Fruit fly (Drosophila melanogaster) whole organism, wandering third instar larva: ENCODE measurements around the gene Ogg1.

ENCODE experiments used
- Abd-B ChIP-seq: fragments of >200 bp; optimal IDR thresholded peaks from 2 replicates; lab custom pipeline; 2017; ENCODE audit warnings: missing biosample characterization, missing genetic modification characterization
- CG32264 ChIP-seq: fragments of 200-800 bp; sonication (Bioruptor generic); optimal IDR thresholded peaks from 2 replicates; lab custom pipeline; 2016; ENCODE audit warnings: missing biosample characterization, missing genetic modification characterization
- CG9705 ChIP-seq: fragments of 200-800 bp; sonication (Bioruptor generic); optimal IDR thresholded peaks from 2 replicates; lab custom pipeline; 2018; ENCODE audit warnings: missing biosample characterization, mild to moderate bottlenecking, missing genetic modification characterization
- CrebA ChIP-seq: fragments of 200-800 bp; sonication (Bioruptor generic); optimal IDR thresholded peaks from 2 replicates; lab custom pipeline; 2016; ENCODE audit warnings: missing biosample characterization, mild to moderate bottlenecking, missing genetic modification characterization, borderline replicate concordance
- Dfd ChIP-seq: fragments of >200 bp; optimal IDR thresholded peaks from 2 replicates; lab custom pipeline; 2017; ENCODE audit warnings: missing biosample characterization, missing genetic modification characterization
- Dif ChIP-seq: fragments of 200-275, 200-300 bp; sonication (Bioruptor generic); optimal IDR thresholded peaks from 2 replicates; lab custom pipeline; 2018; ENCODE audit warnings: missing biosample characterization, missing genetic modification characterization; ENCODE audit not compliant: partially characterized antibody
- GATAd ChIP-seq: sonication (Bioruptor generic); optimal IDR thresholded peaks from 2 replicates; lab custom pipeline; 2016; ENCODE audit warnings: missing biosample characterization, missing genetic modification characterization
- HLH106 ChIP-seq: fragments of 200-800 bp; optimal IDR thresholded peaks from 3 replicates; lab custom pipeline; 2019; ENCODE audit warnings: missing biosample characterization, mild to moderate bottlenecking, missing genetic modification characterization, moderate library complexity
- Hr78 ChIP-seq: fragments of >200 bp; optimal IDR thresholded peaks from 2 replicates; lab custom pipeline; 2017; ENCODE audit warnings: missing biosample characterization, missing genetic modification characterization
- Hr83 ChIP-seq: fragments of 200-300 bp; sonication (Bioruptor generic); optimal IDR thresholded peaks from 2 replicates; lab custom pipeline; 2016; ENCODE audit warnings: missing biosample characterization, mild to moderate bottlenecking, missing genetic modification characterization, moderate library complexity; ENCODE audit not compliant: poor library complexity, severe bottlenecking
- Jra ChIP-seq: sonication (Bioruptor generic); optimal IDR thresholded peaks from 2 replicates; lab custom pipeline; 2016; ENCODE audit warnings: missing biosample characterization, missing genetic modification characterization
- Mio ChIP-seq: sonication (Bioruptor generic); optimal IDR thresholded peaks from 2 replicates; lab custom pipeline; 2016; ENCODE audit warnings: missing biosample characterization, missing genetic modification characterization
- Myc ChIP-seq: fragments of >200 bp; optimal IDR thresholded peaks from 2 replicates; lab custom pipeline; 2017
- N ChIP-seq: fragments of >200 bp; optimal IDR thresholded peaks from 2 replicates; lab custom pipeline; 2018; ENCODE audit warnings: missing biosample characterization, missing external identifiers, missing genetic modification characterization
- OdsH ChIP-seq: fragments of 200-800 bp; sonication (Bioruptor generic); optimal IDR thresholded peaks from 2 replicates; lab custom pipeline; 2016; ENCODE audit warnings: missing biosample characterization, mild to moderate bottlenecking, missing genetic modification characterization
- Rel ChIP-seq, 2 experiments: fragments of 200-800 bp; sonication (Bioruptor generic) in 1 of 2; optimal IDR thresholded peaks; 2 replicates in 1 of 2; 3 replicates in 1 of 2; lab custom pipeline; 2016 to 2019; ENCODE audit warnings: mild to moderate bottlenecking in 2 of 2, missing biosample characterization in 2 of 2, missing genetic modification characterization in 2 of 2, moderate library complexity in 1 of 2
- Sp1 ChIP-seq: fragments of 200-800 bp; sonication (Bioruptor generic); optimal IDR thresholded peaks from 3 replicates; lab custom pipeline; 2019; ENCODE audit warnings: missing biosample characterization, mild to moderate bottlenecking, missing genetic modification characterization, moderate library complexity
- Vsx2 ChIP-seq: fragments of 200-300, 225-300 bp; sonication (Bioruptor generic); optimal IDR thresholded peaks from 2 replicates; lab custom pipeline; 2018; ENCODE audit warnings: missing biosample characterization, missing genetic modification characterization; ENCODE audit not compliant: partially characterized antibody
- br ChIP-seq: fragments of 200-800 bp; sonication (Bioruptor generic); optimal IDR thresholded peaks from 2 replicates; lab custom pipeline; 2016; ENCODE audit warnings: missing biosample characterization, missing genetic modification characterization
- brk ChIP-seq: fragments of 200-800 bp; sonication (Bioruptor generic); optimal IDR thresholded peaks from 2 replicates; lab custom pipeline; 2016; ENCODE audit warnings: missing biosample characterization, mild to moderate bottlenecking, missing genetic modification characterization
- dsf ChIP-seq: sonication (Bioruptor generic); optimal IDR thresholded peaks from 2 replicates; lab custom pipeline; 2016; ENCODE audit warnings: missing biosample characterization, missing genetic modification characterization, borderline replicate concordance
- ey ChIP-seq: fragments of 200-800 bp; sonication (Bioruptor generic); optimal IDR thresholded peaks from 2 replicates; lab custom pipeline; 2016; ENCODE audit warnings: missing biosample characterization, missing genetic modification characterization
- fru ChIP-seq: fragments of 200-800 bp; sonication (Bioruptor generic); optimal IDR thresholded peaks from 3 replicates; lab custom pipeline; 2016; ENCODE audit warnings: missing biosample characterization, mild to moderate bottlenecking, missing genetic modification characterization
- h ChIP-seq: fragments of 200-800 bp; sonication (Bioruptor generic); optimal IDR thresholded peaks from 3 replicates; lab custom pipeline; 2016; ENCODE audit warnings: missing biosample characterization, mild to moderate bottlenecking, missing genetic modification characterization
- jim ChIP-seq: fragments of 175-275, 200-325 bp; sonication (Bioruptor generic); optimal IDR thresholded peaks from 2 replicates; lab custom pipeline; 2016; ENCODE audit warnings: missing biosample characterization, mild to moderate bottlenecking, missing genetic modification characterization
- pan ChIP-seq: fragments of >200 bp; optimal IDR thresholded peaks from 2 replicates; lab custom pipeline; 2017
- psq ChIP-seq: fragments of 200-800 bp; sonication (Bioruptor generic); optimal IDR thresholded peaks from 3 replicates; lab custom pipeline; 2017; ENCODE audit warnings: missing biosample characterization, mild to moderate bottlenecking, missing genetic modification characterization, moderate library complexity
- sage ChIP-seq: fragments of 200-800 bp; sonication (Bioruptor generic); optimal IDR thresholded peaks from 2 replicates; lab custom pipeline; 2016; ENCODE audit warnings: missing biosample characterization, mild to moderate bottlenecking, missing genetic modification characterization
- sv ChIP-seq: fragments of 200-800 bp; sonication (Bioruptor generic); optimal IDR thresholded peaks from 3 replicates; lab custom pipeline; 2016; ENCODE audit warnings: missing biosample characterization, missing genetic modification characterization
- tai ChIP-seq: sonication (Bioruptor generic); optimal IDR thresholded peaks from 2 replicates; lab custom pipeline; 2016; ENCODE audit warnings: missing biosample characterization, missing genetic modification characterization
- usp ChIP-seq: fragments of >200 bp; optimal IDR thresholded peaks from 2 replicates; lab custom pipeline; 2017; ENCODE audit warnings: missing biosample characterization, missing genetic modification characterization
- woc ChIP-seq: sonication (Bioruptor generic); optimal IDR thresholded peaks from 2 replicates; lab custom pipeline; 2016; ENCODE audit warnings: missing biosample characterization, mild to moderate bottlenecking, missing genetic modification characterization

The Ogg1 gene

dm6 chrX:8658047-8658446 is 32.1 kb upstream of the Ogg1 start:
- TF ChIP-seq Dfd (GFP tag; lab: Kevin White, UChicago): peak; percentile 86
- no peak for TF ChIP-seq tai
- no peak for TF ChIP-seq psq (GFP tag; lab: Kevin White, UChicago)
- no peak for TF ChIP-seq Jra

DNA sequence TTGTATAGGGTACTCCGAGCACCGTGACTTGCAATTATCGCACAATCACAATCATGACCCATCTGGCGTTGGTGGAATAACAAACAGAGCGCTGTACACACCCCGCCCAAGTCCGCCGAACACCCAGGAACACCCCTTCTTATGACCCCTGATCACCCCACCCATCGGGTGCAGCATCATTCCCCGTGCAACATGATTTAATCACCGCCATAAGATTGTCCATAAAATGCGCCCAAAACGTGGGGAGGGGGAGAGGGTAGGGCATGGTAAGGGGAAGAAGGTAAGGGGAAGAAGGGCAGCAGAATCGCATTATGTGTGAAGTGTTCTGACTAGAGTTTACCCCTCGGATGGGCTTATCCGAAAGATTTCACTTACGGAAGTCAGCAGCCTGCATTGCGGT is 29.8 kb upstream of the Ogg1 start:
- TF ChIP-seq woc (GFP tag; lab: Kevin White, UChicago): peak; percentile 15
- TF ChIP-seq GATAd: no peak
- no peak for TF ChIP-seq Sp1
- TF ChIP-seq Dfd (GFP tag; lab: Kevin White, UChicago): no peak

DNA sequence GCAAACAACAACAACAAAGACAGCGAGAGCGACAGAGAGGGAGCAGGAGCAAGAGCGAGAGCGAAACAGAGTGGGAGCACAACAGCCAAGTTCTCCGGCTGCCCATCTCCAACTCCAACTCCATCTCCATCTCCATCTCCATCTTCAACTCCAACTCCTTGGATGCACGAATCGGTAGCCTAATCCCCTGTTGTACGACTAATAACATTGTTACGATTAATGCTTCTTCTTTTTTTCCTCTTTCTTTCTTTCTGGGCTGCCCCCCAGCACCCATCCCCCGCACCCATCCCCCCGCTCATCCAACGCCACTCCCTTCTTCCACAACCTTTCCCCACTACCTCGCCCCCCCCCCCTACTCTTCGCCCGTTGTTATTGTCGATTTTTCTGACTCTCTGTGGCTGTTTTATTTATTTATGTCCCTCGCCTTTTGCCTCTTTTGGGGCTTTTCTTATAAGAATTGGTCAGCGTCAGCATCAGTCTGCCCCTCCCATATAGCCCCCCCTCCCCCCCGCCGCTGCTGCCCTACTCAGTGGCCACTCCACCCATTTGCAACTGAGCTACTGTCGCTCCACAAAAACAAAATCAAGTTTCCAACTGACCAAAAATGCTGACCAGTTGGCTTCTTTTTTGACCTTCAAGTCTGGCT is 28.8 kb upstream of the Ogg1 start:
- TF ChIP-seq Abd-B (GFP tag; lab: Kevin White, UChicago) (no peak), Hr83 (GFP tag; lab: Kevin White, UChicago) (no peak), jim (GFP tag; lab: Kevin White, UChicago) (peak; percentile 29), CrebA (no peak), CG9705 (no peak), Dfd (GFP tag; lab: Kevin White, UChicago) (no peak), Hr78 (GFP tag; lab: Kevin White, UChicago) (no peak), psq (GFP tag; lab: Kevin White, UChicago) (peak; percentile 70), Sp1 (no peak), usp (GFP tag; lab: Kevin White, UChicago) (no peak), sage (no peak), h (GFP tag; lab: Kevin White, UChicago) (no peak), OdsH (GFP tag; lab: Kevin White, UChicago) (no peak), Vsx2 (no peak)

dm6 chrX:8662247-8662646 is 27.9 kb upstream of the Ogg1 start:
- TF ChIP-seq Vsx2 (no peak), brk (GFP tag; lab: Kevin White, UChicago) (no peak), h (GFP tag; lab: Kevin White, UChicago) (no peak), N (GFP tag; lab: Kevin White, UChicago) (no peak), sv (GFP tag; lab: Kevin White, UChicago) (no peak), Dif (no peak), jim (GFP tag; lab: Kevin White, UChicago) (no peak), fru (GFP tag; lab: Kevin White, UChicago) (no peak), HLH106 (tag; lab: Kevin White, UChicago) (no peak), br (GFP tag; lab: Kevin White, UChicago) (no peak), tai (no peak), psq (GFP tag; lab: Kevin White, UChicago) (no peak), pan (lab: Kevin White, UChicago) (no peak), Jra (no peak), OdsH (GFP tag; lab: Kevin White, UChicago) (no peak), GATAd (no peak), Abd-B (GFP tag; lab: Kevin White, UChicago) (no peak), CG9705 (no peak)

dm6 chrX:8663795-8664194 is 26.3 kb upstream of the Ogg1 start:
- no peak for TF ChIP-seq jim (GFP tag; lab: Kevin White, UChicago)
- TF ChIP-seq psq (GFP tag; lab: Kevin White, UChicago): no peak
- no peak for TF ChIP-seq ey (GFP tag; lab: Kevin White, UChicago)
- no peak for TF ChIP-seq Myc
- no peak for TF ChIP-seq Hr83 (GFP tag; lab: Kevin White, UChicago)
- TF ChIP-seq pan (lab: Kevin White, UChicago): no peak
- no peak for TF ChIP-seq brk (GFP tag; lab: Kevin White, UChicago)
- TF ChIP-seq tai: no peak
- no peak for TF ChIP-seq CG9705
- TF ChIP-seq Jra: no peak

- no peak for TF ChIP-seq GATAd
- TF ChIP-seq Rel (GFP tag; optimal IDR thresholded peaks at IDR 0.05; lab: Kevin White, UChicago): no peak
- TF ChIP-seq Rel (tag; optimal IDR thresholded peaks at IDR 0.05; lab: Kevin White, UChicago): no peak
- no peak for TF ChIP-seq N (GFP tag; lab: Kevin White, UChicago)
- TF ChIP-seq Mio (GFP tag; lab: Kevin White, UChicago): no peak
- no peak for TF ChIP-seq HLH106 (tag; lab: Kevin White, UChicago)
- no peak for TF ChIP-seq pan (lab: Kevin White, UChicago)
- TF ChIP-seq CG9705: no peak
- TF ChIP-seq Hr78 (GFP tag; lab: Kevin White, UChicago): no peak
- no peak for TF ChIP-seq CrebA
- TF ChIP-seq sage: no peak
- TF ChIP-seq sv (GFP tag; lab: Kevin White, UChicago): no peak
- TF ChIP-seq CG32264 (GFP tag; lab: Kevin White, UChicago): no peak
- no peak for TF ChIP-seq woc (GFP tag; lab: Kevin White, UChicago)
- TF ChIP-seq Abd-B (GFP tag; lab: Kevin White, UChicago): no peak
- TF ChIP-seq Vsx2: no peak
- TF ChIP-seq dsf (GFP tag; lab: Kevin White, UChicago): no peak
- no peak for TF ChIP-seq br (GFP tag; lab: Kevin White, UChicago)
- TF ChIP-seq brk (GFP tag; lab: Kevin White, UChicago): no peak
- no peak for TF ChIP-seq OdsH (GFP tag; lab: Kevin White, UChicago)
Observed at dm6 chrX:8665576-8666297, 24.4 kb upstream of the Ogg1 start.
